Worm (Caenorhabditis elegans): ENCODE measurements around the gene rif-1.2.

The rif-1.2 gene

ce11 chrX:12331795-12332194 is 39.4 kb downstream of the rif-1.2 start, which contains the start of gene srd-46:
TSS of gene srd-46 (plus strand) at chrX:12332095.
- no peak for TF ChIP-seq lsy-2 (tag; optimal IDR thresholded peaks at IDR 0.05)
- no peak for TF ChIP-seq hlh-1 (tag; optimal IDR thresholded peaks at IDR 0.05)
- TF ChIP-seq lin-13 (tag; optimal IDR thresholded peaks at IDR 0.05), result no peak
- no peak for TF ChIP-seq mls-2 (tag; optimal IDR thresholded peaks at IDR 0.05)
- TF ChIP-seq nhr-28 (tag; optimal IDR thresholded peaks at IDR 0.05), result no peak
- no peak for TF ChIP-seq zip-8 (tag; optimal IDR thresholded peaks at IDR 0.05)
- no peak for TF ChIP-seq snpc-4 (tag; optimal IDR thresholded peaks at IDR 0.05)
- no peak for TF ChIP-seq flh-1 (GFP tag; optimal IDR thresholded peaks at IDR 0.05)
- no peak for TF ChIP-seq nhr-76 (tag; optimal IDR thresholded peaks at IDR 0.05)
- TF ChIP-seq nhr-237 (tag; optimal IDR thresholded peaks at IDR 0.05), result no peak

ce11 chrX:12328676-12329075 is 42.5 kb downstream of the rif-1.2 start, which contains the start of gene srd-45:
TSS of gene srd-45 (plus strand) at chrX:12328976.
- no peak for TF ChIP-seq ham-2 (GFP tag; optimal IDR thresholded peaks at IDR 0.05)

ce11 chrX:12326424-12326823 is 44.8 kb downstream of the rif-1.2 start, which contains the start of gene srd-41:
TSS of gene srd-41 (plus strand) at chrX:12326724.
- TF ChIP-seq M03D4.4 (tag; optimal IDR thresholded peaks at IDR 0.05) (no peak), ceh-39 (tag; optimal IDR thresholded peaks at IDR 0.05) (no peak), mep-1 (tag; optimal IDR thresholded peaks at IDR 0.05) (no peak), elt-3 (tag; optimal IDR thresholded peaks at IDR 0.05) (no peak), hlh-1 (tag; optimal IDR thresholded peaks at IDR 0.05) (no peak), unc-120 (tag; optimal IDR thresholded peaks at IDR 0.05; ENCODE audit: poor library complexity, severe bottlenecking) (no peak), sem-2 (GFP tag; optimal IDR thresholded peaks at IDR 0.05) (no peak)

- TF ChIP-seq cnd-1 (tag; optimal IDR thresholded peaks at IDR 0.05) (no peak), flh-1 (GFP tag; optimal IDR thresholded peaks at IDR 0.05) (no peak), bed-3 (GFP tag; optimal IDR thresholded peaks at IDR 0.05) (no peak), lin-13 (tag; optimal IDR thresholded peaks at IDR 0.05) (no peak), unc-120 (tag; optimal IDR thresholded peaks at IDR 0.05; ENCODE audit: poor library complexity, severe bottlenecking) (no peak), ceh-39 (tag; optimal IDR thresholded peaks at IDR 0.05) (no peak), unc-39 (tag; optimal IDR thresholded peaks at IDR 0.05) (no peak), zip-8 (tag; optimal IDR thresholded peaks at IDR 0.05) (no peak), mep-1 (tag; optimal IDR thresholded peaks at IDR 0.05) (no peak), blmp-1 (tag; optimal IDR thresholded peaks at IDR 0.05) (no peak), nhr-76 (tag; optimal IDR thresholded peaks at IDR 0.05) (no peak), nhr-28 (tag; optimal IDR thresholded peaks at IDR 0.05) (no peak)
Measured at ce11 chrX:12323439-12323838, 47.8 kb downstream of the rif-1.2 start, which contains the start of gene srd-40. TSS of gene srd-40 (plus strand) at chrX:12323739.

- TF ChIP-seq nhr-237 (tag; optimal IDR thresholded peaks at IDR 0.05) (no peak), unc-120 (tag; optimal IDR thresholded peaks at IDR 0.05; ENCODE audit: poor library complexity, severe bottlenecking) (no peak), mab-5 (tag; optimal IDR thresholded peaks at IDR 0.05) (no peak), sem-2 (GFP tag; optimal IDR thresholded peaks at IDR 0.05) (no peak), unc-39 (tag; optimal IDR thresholded peaks at IDR 0.05) (no peak), ceh-39 (tag; optimal IDR thresholded peaks at IDR 0.05) (no peak), sptf-1 (tag; optimal IDR thresholded peaks at IDR 0.05) (no peak)
Measured at ce11 chrX:12321357-12321756, 49.9 kb downstream of the rif-1.2 start, which contains the start of gene F17A2.13. TSS of gene F17A2.13 (plus strand) at chrX:12321657.

DNA sequence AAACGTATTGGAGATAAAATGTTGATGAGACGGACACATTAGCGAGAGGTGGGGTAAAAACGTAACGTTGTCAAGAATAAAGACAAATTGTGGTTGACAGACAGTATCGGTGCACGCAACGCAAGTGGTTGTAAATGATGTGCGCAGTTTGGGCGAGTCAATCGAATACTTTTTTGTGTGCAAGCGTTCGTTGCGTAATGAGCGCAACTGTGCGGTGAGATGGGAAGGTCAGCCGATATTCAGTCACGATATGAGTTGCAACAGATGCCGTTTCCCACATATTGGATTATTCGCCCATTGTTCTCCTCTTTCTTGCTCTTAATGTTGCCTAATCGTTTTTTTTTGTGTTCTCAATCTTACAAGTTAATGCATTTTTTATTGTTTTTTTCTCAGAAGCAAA is 50.5 kb downstream of the rif-1.2 start, which contains the start of gene ceh-40:
Gene ceh-40 (minus strand): TSS at position 41 of the 400 bp plus-strand sequence.
- TF ChIP-seq unc-62 (GFP tag; optimal IDR thresholded peaks at IDR 0.05) (peak; percentile 51), elt-3 (tag; optimal IDR thresholded peaks at IDR 0.05) (no peak), cnd-1 (tag; optimal IDR thresholded peaks at IDR 0.05) (peak; percentile 36), flh-1 (GFP tag; optimal IDR thresholded peaks at IDR 0.05) (no peak), nhr-28 (tag; optimal IDR thresholded peaks at IDR 0.05) (no peak), sptf-1 (tag; optimal IDR thresholded peaks at IDR 0.05) (no peak), ceh-39 (tag; optimal IDR thresholded peaks at IDR 0.05) (peak; percentile 63), blmp-1 (tag; optimal IDR thresholded peaks at IDR 0.05) (no peak), snpc-4 (tag; optimal IDR thresholded peaks at IDR 0.05) (no peak), nhr-12 (tag; optimal IDR thresholded peaks at IDR 0.05) (no peak), sem-2 (GFP tag; optimal IDR thresholded peaks at IDR 0.05) (no peak), ceh-83 (GFP tag; optimal IDR thresholded peaks at IDR 0.05) (no peak), mls-2 (tag; optimal IDR thresholded peaks at IDR 0.05) (no peak), zip-8 (tag; optimal IDR thresholded peaks at IDR 0.05) (peak; percentile 50), nhr-2 (tag; optimal IDR thresholded peaks at IDR 0.05) (peak; percentile 74), mep-1 (tag; optimal IDR thresholded peaks at IDR 0.05) (no peak), ztf-11 (tag; optimal IDR thresholded peaks at IDR 0.05) (no peak), nhr-237 (tag; optimal IDR thresholded peaks at IDR 0.05) (no peak)

Data from whole organism, mixed stage, embryonic.